Fruit fly (Drosophila melanogaster): ENCODE measurements around the gene Acox3.

Gene Acox3

DNA sequence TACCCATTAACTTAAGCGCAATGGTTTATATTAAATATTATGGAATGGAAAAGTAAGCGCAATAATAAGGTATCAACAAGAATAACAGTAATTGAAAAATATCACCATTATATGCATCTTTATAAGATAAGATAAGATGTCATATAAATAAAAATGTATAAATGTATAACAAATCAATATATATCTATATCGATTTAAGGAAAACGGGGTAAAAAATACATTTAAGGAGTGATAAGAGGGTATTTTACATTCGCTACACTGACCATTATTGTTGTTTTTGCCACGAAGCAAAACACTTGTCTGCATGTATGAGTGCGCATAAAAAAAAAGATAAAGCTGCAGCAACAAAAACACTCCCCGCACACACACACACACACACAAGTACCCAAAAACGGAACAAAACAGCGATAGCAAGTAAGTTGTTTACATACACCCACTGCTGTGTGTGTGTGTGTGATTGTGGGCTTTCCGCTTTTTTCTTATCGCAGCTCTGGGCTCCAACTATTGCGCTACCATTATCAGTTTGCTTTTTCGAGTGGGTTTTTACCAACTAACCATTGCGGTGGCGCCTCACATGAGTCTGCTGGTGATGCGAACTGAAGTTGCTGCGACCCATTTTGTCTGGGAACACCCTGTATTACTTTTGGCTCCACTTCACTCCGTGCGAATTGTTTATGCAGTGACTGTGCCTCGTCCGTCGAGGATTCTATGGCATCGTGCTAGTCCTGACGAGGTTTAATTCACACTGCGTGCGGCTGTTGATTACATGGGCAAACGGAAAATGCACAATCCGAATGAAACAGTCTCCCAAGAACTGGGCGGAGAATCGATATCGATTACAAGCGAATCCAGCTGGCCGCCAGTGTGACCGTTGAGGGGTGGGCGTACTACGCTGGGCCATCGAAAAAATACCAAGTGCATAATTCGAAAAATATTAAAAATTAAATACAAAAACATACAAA is 25.2 kb upstream of the Acox3 start, which contains the start of gene mmy:
TSS of gene mmy (minus strand) at position 829 of the 962 bp plus-strand sequence.
- peak; percentile 15 for TF ChIP-seq gsb-n (tag; optimal IDR thresholded peaks at IDR 0.05)
- no peak for TF ChIP-seq zfh1 (GFP tag; IDR thresholded peaks at IDR 0.05)
- TF ChIP-seq fru (optimal IDR thresholded peaks at IDR 0.05): no peak
- TF ChIP-seq CG17612 (GFP tag; IDR thresholded peaks at IDR 0.05): no peak
- no peak for TF ChIP-seq CG13123 (GFP tag; optimal IDR thresholded peaks at IDR 0.05)
- TF ChIP-seq ro (GFP tag; IDR thresholded peaks at IDR 0.05): no peak
- TF ChIP-seq eyg (GFP tag; optimal IDR thresholded peaks at IDR 0.05): peak; percentile 28
- TF ChIP-seq TFAM (GFP tag; optimal IDR thresholded peaks at IDR 0.05): no peak
- 0 out of 3 replicates have a peak, but pooled peaks have one; percentile 39 for TF ChIP-seq HLH4C (GFP tag; IDR thresholded peaks at IDR 0.05; ENCODE audit: partially characterized antibody)
- TF ChIP-seq Xbp1 (GFP tag; optimal IDR thresholded peaks at IDR 0.05): peak; percentile 18
- peak; percentile 34 for TF ChIP-seq nerfin-1 (tag; optimal IDR thresholded peaks at IDR 0.05)
- peak; percentile 30 for TF ChIP-seq CG14014 (GFP tag; IDR thresholded peaks at IDR 0.05)
- TF ChIP-seq wor (GFP tag; IDR thresholded peaks at IDR 0.05): 0 out of 2 replicates have a peak, but pooled peaks have one; percentile 21
- TF ChIP-seq onecut (GFP tag; IDR thresholded peaks at IDR 0.05): peak; percentile 94
- TF ChIP-seq Doc2 (GFP tag; IDR thresholded peaks at IDR 0.05): no peak
- no peak for TF ChIP-seq gsb (GFP tag; IDR thresholded peaks at IDR 0.05)
- TF ChIP-seq p53 (GFP tag; optimal IDR thresholded peaks at IDR 0.05): no peak
- TF ChIP-seq br (optimal IDR thresholded peaks at IDR 0.05): no peak
- no peak for TF ChIP-seq fd3F (GFP tag; optimal IDR thresholded peaks at IDR 0.05)
- no peak for TF ChIP-seq yki (optimal IDR thresholded peaks at IDR 0.05)
- TF ChIP-seq Optix (GFP tag; IDR thresholded peaks at IDR 0.05): no peak
- no peak for TF ChIP-seq CG12744 (GFP tag; optimal IDR thresholded peaks at IDR 0.05)
- TF ChIP-seq gfzf (GFP tag; optimal IDR thresholded peaks at IDR 0.05): peak; percentile 77
- no peak for TF ChIP-seq CG18619 (GFP tag; optimal IDR thresholded peaks at IDR 0.05)
- peak; percentile 53 for TF ChIP-seq Mes4 (GFP tag; optimal IDR thresholded peaks at IDR 0.05)
- peak; percentile 23 for TF ChIP-seq CG4424 (GFP tag; optimal IDR thresholded peaks at IDR 0.05)
- TF ChIP-seq NC2α (GFP tag; optimal IDR thresholded peaks at IDR 0.05): no peak
- TF ChIP-seq CG18764 (GFP tag; optimal IDR thresholded peaks at IDR 0.05): no peak
- no peak for TF ChIP-seq B-H1 (GFP tag; IDR thresholded peaks at IDR 0.05)
- peak; percentile 56 for TF ChIP-seq Bgb (GFP tag; IDR thresholded peaks at IDR 0.05; ENCODE audit: partially characterized antibody)
- peak; percentile 58 for TF ChIP-seq CG7556 (GFP tag; optimal IDR thresholded peaks at IDR 0.05)
- peak; percentile 64 for TF ChIP-seq phol (tag; optimal IDR thresholded peaks at IDR 0.05)
- TF ChIP-seq stc (GFP tag; IDR thresholded peaks at IDR 0.05): peak; percentile 63
- peak; percentile 73 for TF ChIP-seq kni (GFP tag; optimal IDR thresholded peaks at IDR 0.05)
- TF ChIP-seq CG8089 (GFP tag; optimal IDR thresholded peaks at IDR 0.05): peak; percentile 4
- no peak for TF ChIP-seq Rx (GFP tag; IDR thresholded peaks at IDR 0.05)
- peak; percentile 47 for TF ChIP-seq CG3281 (GFP tag; optimal IDR thresholded peaks at IDR 0.05)
- peak; percentile 73 for TF ChIP-seq CG2678 (tag; optimal IDR thresholded peaks at IDR 0.05)
- TF ChIP-seq Nf-YB (GFP tag; optimal IDR thresholded peaks at IDR 0.05): peak; percentile 18
- peak; percentile 36 for TF ChIP-seq CG3065 (GFP tag; optimal IDR thresholded peaks at IDR 0.05)
- TF ChIP-seq CG34422 (GFP tag; IDR thresholded peaks at IDR 0.05): peak; percentile 64
- no peak; the same call in 1 of the 2 replicates for TF ChIP-seq Adf1 (GFP tag; IDR thresholded peaks at IDR 0.05)
- peak; percentile 36 for TF ChIP-seq CG12155 (GFP tag; optimal IDR thresholded peaks at IDR 0.05)
- peak; percentile 82 for TF ChIP-seq CG4360 (GFP tag; IDR thresholded peaks at IDR 0.05)
- TF ChIP-seq CG12659 (GFP tag; optimal IDR thresholded peaks at IDR 0.05): peak; percentile 65
- TF ChIP-seq CG4282 (GFP tag; optimal IDR thresholded peaks at IDR 0.05): peak; percentile 8
- TF ChIP-seq scrt (GFP tag; optimal IDR thresholded peaks at IDR 0.05): peak; percentile 8
- TF ChIP-seq toy (GFP tag; IDR thresholded peaks at IDR 0.05): no peak
- TF ChIP-seq hkb (optimal IDR thresholded peaks at IDR 0.05): no peak
- peak; percentile 63 for TF ChIP-seq hkb (GFP tag; IDR thresholded peaks at IDR 0.05)
- TF ChIP-seq CG14860 (GFP tag; IDR thresholded peaks at IDR 0.05; ENCODE audit: partially characterized antibody): peak; percentile 41; the same call in 2 of the 3 replicates

Measured in whole organism, embryonic.